Fruit fly (Drosophila melanogaster) whole organism, embryonic: ENCODE measurements around the gene CG11095.
A peak's percentile ranks its signal among the peaks of the same experiment; 100 is the strongest.

Source experiments
- ATbp ChIP-seq: fragments of 200-800 bp; sonication (Bioruptor generic); optimal IDR thresholded peaks from 2 replicates; lab custom pipeline; 2017; ENCODE audit warnings: missing biosample characterization, mild to moderate bottlenecking, missing genetic modification characterization, missing genetic modification reagents
- C15 ChIP-seq: fragments of 200-800 bp; sonication (Bioruptor generic); IDR thresholded peaks from 3 replicates; pipeline ENCODE4 v1.3.6; 2022; ENCODE audit warnings: missing biosample characterization, missing genetic modification characterization
- CG10274 ChIP-seq: fragments of 200-800 bp; sonication (Bioruptor generic); optimal IDR thresholded peaks from 3 replicates; lab custom pipeline; 2017; ENCODE audit warnings: missing biosample characterization, mild to moderate bottlenecking, missing genetic modification characterization
- CG10543 ChIP-seq: fragments of 200-800 bp; sonication (Bioruptor generic); optimal IDR thresholded peaks from 3 replicates; lab custom pipeline; 2017; ENCODE audit warnings: missing biosample characterization, mild to moderate bottlenecking, missing genetic modification characterization, moderate library complexity
- CG11456 ChIP-seq: fragments of 200-800 bp; sonication (Bioruptor generic); IDR thresholded peaks from 3 replicates; pipeline ENCODE4 v1.3.6; 2022; ENCODE audit warnings: missing biosample characterization, missing genetic modification characterization
- CG13296 ChIP-seq: fragments of 200-800 bp; sonication (Bioruptor generic); optimal IDR thresholded peaks from 3 replicates; lab custom pipeline; 2018; ENCODE audit warnings: missing biosample characterization, mild to moderate bottlenecking, missing genetic modification characterization
- CG14710 ChIP-seq: fragments of 200-800 bp; sonication (Bioruptor generic); optimal IDR thresholded peaks from 3 replicates; lab custom pipeline; 2019; ENCODE audit warnings: missing biosample characterization, mild to moderate bottlenecking, missing genetic modification characterization, moderate library complexity
- CG1529 ChIP-seq: fragments of 200-800 bp; sonication (Bioruptor generic); optimal IDR thresholded peaks from 3 replicates; lab custom pipeline; 2018; ENCODE audit warnings: missing biosample characterization, missing genetic modification characterization
- CG15696 ChIP-seq: fragments of 200-800 bp; sonication (Bioruptor generic); optimal IDR thresholded peaks from 2 replicates; lab custom pipeline; 2019; ENCODE audit warnings: missing biosample characterization, mild to moderate bottlenecking, missing genetic modification characterization, moderate library complexity
- CG16863 ChIP-seq: fragments of 200-800 bp; sonication (Bioruptor generic); optimal IDR thresholded peaks from 3 replicates; lab custom pipeline; 2016; ENCODE audit warnings: missing biosample characterization, missing genetic modification characterization
- CG2199 ChIP-seq: fragments of 200-800 bp; sonication (Bioruptor generic); IDR thresholded peaks from 3 replicates; pipeline ENCODE4 v1.3.6; 2022; ENCODE audit warnings: missing biosample characterization, missing genetic modification characterization
- CG2678 ChIP-seq: fragments of 200-800 bp; sonication (Bioruptor generic); optimal IDR thresholded peaks from 3 replicates; lab custom pipeline; 2019; ENCODE audit warnings: missing biosample characterization, mild to moderate bottlenecking, missing genetic modification characterization, moderate library complexity
- CG31388 ChIP-seq: fragments of 200-800 bp; sonication (Bioruptor generic); optimal IDR thresholded peaks from 2 replicates; lab custom pipeline; 2016; ENCODE audit warnings: missing biosample characterization, missing genetic modification characterization
- CG3163 ChIP-seq: fragments of 200-800 bp; sonication (Bioruptor generic); optimal IDR thresholded peaks from 3 replicates; lab custom pipeline; 2016; ENCODE audit warnings: missing biosample characterization, missing genetic modification characterization
- CG43689 ChIP-seq: fragments of 200-800 bp; sonication (Bioruptor generic); IDR thresholded peaks from 2 replicates; pipeline ENCODE4 v1.3.6; 2022; ENCODE audit warnings: missing biosample characterization, missing genetic modification characterization
- CG7372 ChIP-seq: fragments of 200-800 bp; sonication (Bioruptor generic); IDR thresholded peaks from 2 replicates; pipeline ENCODE4 v1.3.6; 2022; ENCODE audit warnings: missing biosample characterization, missing genetic modification characterization
- CG8944 ChIP-seq: fragments of 200-800 bp; sonication (Bioruptor generic); optimal IDR thresholded peaks from 3 replicates; lab custom pipeline; 2016; ENCODE audit warnings: missing biosample characterization, missing genetic modification characterization
- D ChIP-seq, 2 experiments: fragments of 200-800 bp in 1 of 2; fragments of >200 bp in 1 of 2; sonication (Bioruptor generic) in 1 of 2; optimal IDR thresholded peaks; 2 replicates in 1 of 2; 3 replicates in 1 of 2; lab custom pipeline; 2017; ENCODE audit warnings: mild to moderate bottlenecking in 1 of 2, missing biosample characterization in 1 of 2, missing genetic modification characterization in 1 of 2, missing genetic modification reagents in 1 of 2
- Ets65A ChIP-seq: fragments of 200-800 bp; sonication (Bioruptor generic); peaks from one replicate; lab custom pipeline; 2016; ENCODE audit warnings: missing biosample characterization, missing genetic modification characterization
- Fer3 ChIP-seq: fragments of 200-800 bp; sonication (Bioruptor generic); optimal IDR thresholded peaks from 2 replicates; lab custom pipeline; 2018; ENCODE audit warnings: missing biosample characterization, mild to moderate bottlenecking, missing genetic modification characterization, moderate library complexity
- HHEX ChIP-seq: fragments of 200-800 bp; sonication (Bioruptor generic); optimal IDR thresholded peaks from 3 replicates; lab custom pipeline; 2017; ENCODE audit warnings: missing biosample characterization, mild to moderate bottlenecking, missing genetic modification characterization, missing genetic modification reagents
- HLHmδ ChIP-seq: fragments of 200-800 bp; sonication (Bioruptor generic); optimal IDR thresholded peaks from 2 replicates; lab custom pipeline; 2018; ENCODE audit warnings: missing biosample characterization, mild to moderate bottlenecking, missing genetic modification characterization, moderate library complexity
- Hand ChIP-seq: fragments of 200-800 bp; sonication (Bioruptor generic); optimal IDR thresholded peaks from 2 replicates; lab custom pipeline; 2017; ENCODE audit warnings: mild to moderate bottlenecking, missing biosample characterization, missing genetic modification reagents, missing genetic modification characterization
- Med ChIP-seq: fragments of 200-800 bp; sonication (Bioruptor generic); peaks from one replicate; lab custom pipeline; 2016; ENCODE audit warnings: missing biosample characterization, missing genetic modification characterization, mild to moderate bottlenecking, inconsistent platforms, moderate library complexity
- Meics ChIP-seq: fragments of 200-800 bp; sonication (Bioruptor generic); optimal IDR thresholded peaks from 2 replicates; lab custom pipeline; 2017; ENCODE audit warnings: missing biosample characterization, mild to moderate bottlenecking, missing genetic modification characterization
- Neu2 ChIP-seq: fragments of 200-800 bp; sonication (Bioruptor generic); optimal IDR thresholded peaks from 3 replicates; lab custom pipeline; 2016; ENCODE audit warnings: missing biosample characterization, missing genetic modification characterization, borderline replicate concordance
- Ptx1 ChIP-seq: fragments of 200-800 bp; sonication (Bioruptor generic); IDR thresholded peaks from 2 replicates; pipeline ENCODE4 v1.3.6; 2022; ENCODE audit warnings: missing biosample characterization, missing genetic modification characterization
- Rfx ChIP-seq: fragments of 200-800 bp; sonication (Bioruptor generic); IDR thresholded peaks from 2 replicates; pipeline ENCODE4 v1.3.6; 2022; ENCODE audit warnings: missing biosample characterization, missing genetic modification characterization
- Ssrp ChIP-seq: fragments of 200-800 bp; sonication (Bioruptor generic); optimal IDR thresholded peaks from 2 replicates; lab custom pipeline; 2018; ENCODE audit warnings: missing biosample characterization, mild to moderate bottlenecking, missing genetic modification characterization, moderate library complexity
- ab ChIP-seq: fragments of 200-800 bp; sonication (Bioruptor generic); optimal IDR thresholded peaks from 2 replicates; lab custom pipeline; 2016; ENCODE audit warnings: missing biosample characterization, missing genetic modification characterization
- ato ChIP-seq: fragments of 200-800 bp; sonication (Bioruptor generic); IDR thresholded peaks from 2 replicates; pipeline ENCODE4 v1.3.6; 2022; ENCODE audit warnings: missing biosample characterization, missing genetic modification characterization; ENCODE audit not compliant: partially characterized antibody
- cad ChIP-seq: fragments of >200 bp; optimal IDR thresholded peaks from 2 replicates; lab custom pipeline; 2017; ENCODE audit warnings: missing biosample characterization, missing genetic modification characterization
- chn ChIP-seq: fragments of 200-800 bp; sonication (Bioruptor generic); optimal IDR thresholded peaks from 2 replicates; lab custom pipeline; 2016; ENCODE audit warnings: missing biosample characterization, missing genetic modification characterization
- ci ChIP-seq: fragments of 200-800 bp; sonication (Bioruptor generic); IDR thresholded peaks from 3 replicates; pipeline ENCODE4 v1.3.6; 2022; ENCODE audit warnings: missing biosample characterization, missing genetic modification characterization
- crol ChIP-seq: fragments of 200-800 bp; sonication (Bioruptor generic); IDR thresholded peaks from 2 replicates; pipeline ENCODE4 v1.3.6; 2022; ENCODE audit warnings: missing biosample characterization, missing genetic modification characterization
- dati ChIP-seq: fragments of 200-800 bp; sonication (Bioruptor generic); IDR thresholded peaks from 2 replicates; pipeline ENCODE4 v1.3.6; 2022; ENCODE audit warnings: missing biosample characterization, missing genetic modification characterization
- gem ChIP-seq: fragments of 200-800 bp; sonication (Bioruptor generic); optimal IDR thresholded peaks from 2 replicates; lab custom pipeline; 2019; ENCODE audit warnings: missing biosample characterization, mild to moderate bottlenecking, missing genetic modification characterization, moderate library complexity
- hkb ChIP-seq, 2 experiments: fragments of 200-800 bp in 1 of 2; fragments of >200 bp in 1 of 2; sonication (Bioruptor generic) in 1 of 2; IDR thresholded peaks in 1 of 2; optimal IDR thresholded peaks in 1 of 2; 2 replicates each; pipeline versions ENCODE4 v1.3.6 to Lab custom; 2017 to 2022; ENCODE audit warnings: missing biosample characterization in 1 of 2, missing genetic modification characterization in 1 of 2
- kni ChIP-seq: fragments of 200-800 bp; sonication (Bioruptor generic); optimal IDR thresholded peaks from 3 replicates; lab custom pipeline; 2017; ENCODE audit warnings: mild to moderate bottlenecking, missing biosample characterization, missing genetic modification reagents, missing genetic modification characterization
- knrl ChIP-seq: fragments of 200-800 bp; sonication (Bioruptor generic); IDR thresholded peaks from 3 replicates; pipeline ENCODE4 v1.3.6; 2022; ENCODE audit warnings: missing biosample characterization, missing genetic modification characterization; ENCODE audit not compliant: partially characterized antibody
- nerfin-1 ChIP-seq: fragments of 200-800 bp; sonication (Bioruptor generic); optimal IDR thresholded peaks from 3 replicates; lab custom pipeline; 2019; ENCODE audit warnings: missing biosample characterization, mild to moderate bottlenecking, missing genetic modification characterization, moderate library complexity
- phol ChIP-seq: fragments of 200-800 bp; sonication (Bioruptor generic); optimal IDR thresholded peaks from 3 replicates; lab custom pipeline; 2018; ENCODE audit warnings: missing biosample characterization, mild to moderate bottlenecking, missing genetic modification characterization, moderate library complexity
- scrt ChIP-seq: fragments of 200-800 bp; sonication (Bioruptor generic); optimal IDR thresholded peaks from 2 replicates; lab custom pipeline; 2018; ENCODE audit warnings: missing biosample characterization, mild to moderate bottlenecking, missing genetic modification characterization, moderate library complexity
- seq ChIP-seq: fragments of 200-800 bp; sonication (Bioruptor generic); IDR thresholded peaks from 2 replicates; pipeline ENCODE4 v1.3.6; 2022; ENCODE audit warnings: missing biosample characterization, missing genetic modification characterization
- slp2 ChIP-seq: fragments of 200-800 bp; sonication (Bioruptor generic); optimal IDR thresholded peaks from 2 replicates; lab custom pipeline; 2016; ENCODE audit warnings: missing biosample characterization, missing genetic modification characterization
- tin ChIP-seq: fragments of 200-800 bp; sonication (Bioruptor generic); optimal IDR thresholded peaks from 3 replicates; lab custom pipeline; 2016; ENCODE audit warnings: missing biosample characterization, missing genetic modification characterization
- usp ChIP-seq: fragments of >200 bp; optimal IDR thresholded peaks from 2 replicates; lab custom pipeline; 2017; ENCODE audit warnings: missing biosample characterization, missing genetic modification characterization
- vfl ChIP-seq: fragments of 200-800 bp; sonication (Bioruptor generic); optimal IDR thresholded peaks from 2 replicates; lab custom pipeline; 2016; ENCODE audit warnings: missing biosample characterization, missing genetic modification characterization
- z ChIP-seq: fragments of 200-800 bp; sonication (Bioruptor generic); IDR thresholded peaks from 3 replicates; pipeline ENCODE4 v1.3.6; 2022; ENCODE audit warnings: missing biosample characterization, missing genetic modification characterization

CG11095 gene

dm6 chrX:13815526-13816173, 4.2 kb downstream of the CG11095 start (continued):
- TF ChIP-seq ci (GFP tag; lab: Robert Waterston, UW) (0 out of 3 replicates have a peak, but pooled peaks have one; percentile 8), CG2678 (tag; lab: Kevin White, UChicago) (peak; percentile 78), kni (GFP tag; lab: Kevin White, UChicago) (peak; percentile 18), CG8944 (peak; percentile 11), CG10543 (GFP tag; lab: Kevin White, UChicago) (peak; percentile 57), CG7372 (GFP tag; lab: Robert Waterston, UW) (peak; percentile 30; the same call in 1 of the 2 replicates), CG15696 (peak; percentile 34), CG16863 (peak; percentile 28), dati (no peak), phol (peak; percentile 71), Ets65A (peak; percentile 97), ab (GFP tag; lab: Kevin White, UChicago) (no peak), Ssrp (tag; lab: Kevin White, UChicago) (peak; percentile 69), z (no peak), crol (GFP tag; lab: Robert Waterston, UW) (peak; percentile 75), Fer3 (peak; percentile 38), CG10274 (GFP tag; lab: Kevin White, UChicago) (peak; percentile 48), ato (GFP tag; lab: Robert Waterston, UW) (no peak), CG1529 (GFP tag; lab: Kevin White, UChicago) (peak; percentile 25), Meics (peak; percentile 63), CG13296 (peak; percentile 53), CG14710 (peak; percentile 47), Med (peak; percentile 89), usp (GFP tag; lab: Kevin White, UChicago) (no peak), D (optimal IDR thresholded peaks at IDR 0.05; lab: Kevin White, UChicago) (no peak), D (GFP tag; optimal IDR thresholded peaks at IDR 0.05; lab: Kevin White, UChicago) (peak; percentile 61), knrl (no peak), scrt (GFP tag; lab: Kevin White, UChicago) (peak; percentile 20), seq (GFP tag; lab: Robert Waterston, UW) (0 out of 2 replicates have a peak, but pooled peaks have one; percentile 34), Neu2 (GFP tag; lab: Kevin White, UChicago) (no peak), ATbp (GFP tag; lab: Kevin White, UChicago) (no peak), HLHmδ (GFP tag; lab: Kevin White, UChicago) (no peak), C15 (GFP tag; lab: Robert Waterston, UW) (no peak), CG11456 (GFP tag; lab: Robert Waterston, UW) (peak; percentile 34; the same call in 1 of the 3 replicates), Hand (GFP tag; lab: Kevin White, UChicago) (no peak), CG43689 (GFP tag; lab: Robert Waterston, UW) (no peak), HHEX (GFP tag; lab: Kevin White, UChicago) (peak; percentile 32), nerfin-1 (tag; lab: Kevin White, UChicago) (peak; percentile 44), CG2199 (GFP tag; lab: Robert Waterston, UW) (no peak), CG31388 (no peak), CG3163 (peak; percentile 8), vfl (GFP tag; lab: Kevin White, UChicago) (no peak), Rfx (GFP tag; lab: Robert Waterston, UW) (peak; percentile 43), cad (GFP tag; lab: Kevin White, UChicago) (no peak), gem (tag; lab: Kevin White, UChicago) (peak; percentile 78), chn (peak; percentile 30), tin (GFP tag; lab: Kevin White, UChicago) (peak; percentile 51), hkb (optimal IDR thresholded peaks at IDR 0.05; lab: Kevin White, UChicago) (no peak), hkb (GFP tag; IDR thresholded peaks at IDR 0.05; lab: Robert Waterston, UW) (peak; percentile 67; the same call in 1 of the 2 replicates), slp2 (peak; percentile 28), Ptx1 (GFP tag; lab: Robert Waterston, UW) (peak; percentile 70)
